Fruit fly (Drosophila melanogaster): ENCODE data around the gene Lar.

Lar gene

DNA sequence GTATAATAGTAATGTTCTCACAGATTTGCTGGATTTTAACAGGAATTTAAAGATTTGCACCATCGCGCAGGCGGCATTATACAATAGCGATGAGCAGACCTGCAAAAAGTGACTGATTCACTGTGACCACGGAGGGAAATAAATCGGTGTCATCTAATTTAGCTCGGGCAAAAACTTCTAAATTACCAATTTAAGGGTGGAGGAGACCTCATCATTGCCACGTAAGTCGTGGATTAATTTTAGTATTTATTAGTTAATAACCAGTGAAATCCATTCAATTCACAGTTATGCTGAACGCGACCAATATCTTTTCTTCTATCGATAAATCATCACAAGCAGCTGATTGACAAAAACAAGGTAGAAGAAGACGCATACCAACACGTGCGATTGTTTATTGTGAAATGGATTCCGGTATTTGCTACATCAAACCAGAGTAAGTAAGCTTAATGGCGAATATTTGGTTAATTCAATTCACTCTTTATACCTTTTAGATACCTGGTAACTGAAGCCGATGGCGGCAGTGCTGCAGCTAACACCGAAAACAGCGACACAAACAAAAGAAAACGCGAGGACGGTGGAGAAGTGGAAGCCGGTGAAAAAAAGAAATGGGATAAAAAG lies 172.2 kb downstream of the Lar start, which contains the start of the genes CG10628 and Dus3 (continued):
- TF ChIP-seq D (optimal IDR thresholded peaks at IDR 0.05) = no peak
- TF ChIP-seq D (GFP tag; optimal IDR thresholded peaks at IDR 0.05) = peak; percentile 83
- peak; percentile 56 for TF ChIP-seq CG7271 (tag; optimal IDR thresholded peaks at IDR 0.05)
- peak; percentile 94 for TF ChIP-seq Mad (GFP tag; optimal IDR thresholded peaks at IDR 0.05)
- TF ChIP-seq vvl (GFP tag; IDR thresholded peaks at IDR 0.05) = peak; percentile 96
- no peak for TF ChIP-seq Kr (GFP tag; optimal IDR thresholded peaks at IDR 0.05)
- TF ChIP-seq CG17359 (tag; optimal IDR thresholded peaks at IDR 0.05) = peak; percentile 89
- peak; percentile 75 for TF ChIP-seq mirr (GFP tag; optimal IDR thresholded peaks at IDR 0.05)
- peak; percentile 15 for TF ChIP-seq pros (GFP tag; optimal IDR thresholded peaks at IDR 0.05)
- peak; percentile 90 for TF ChIP-seq PHDP (tag; optimal IDR thresholded peaks at IDR 0.05)
- no peak for TF ChIP-seq Sox100B (GFP tag; optimal IDR thresholded peaks at IDR 0.05)
- peak; percentile 84 for TF ChIP-seq CG8388 (GFP tag; optimal IDR thresholded peaks at IDR 0.05)
- peak; percentile 73 for TF ChIP-seq seq (GFP tag; IDR thresholded peaks at IDR 0.05)
- TF ChIP-seq D19A (tag; optimal IDR thresholded peaks at IDR 0.05) = peak; percentile 72
- no peak for TF ChIP-seq yki (optimal IDR thresholded peaks at IDR 0.05)
- TF ChIP-seq CG2678 (tag; optimal IDR thresholded peaks at IDR 0.05) = peak; percentile 91
- peak; percentile 91 for TF ChIP-seq so (GFP tag; IDR thresholded peaks at IDR 0.05)
- peak; percentile 77 for TF ChIP-seq Dll (GFP tag; IDR thresholded peaks at IDR 0.05; ENCODE audit: partially characterized antibody)
- peak in 1 of 3 experiments; percentile 85 for TF ChIP-seq lola (GFP tag; optimal IDR thresholded peaks at IDR 0.05)
- TF ChIP-seq E2f1 (GFP tag; IDR thresholded peaks at IDR 0.05) = peak; percentile 89
- peak; percentile 91 for TF ChIP-seq CG14014 (GFP tag; IDR thresholded peaks at IDR 0.05)
- peak; percentile 91 for TF ChIP-seq caup (GFP tag; optimal IDR thresholded peaks at IDR 0.05; ENCODE audit: severe bottlenecking)
- peak; percentile 94 for TF ChIP-seq rib (GFP tag; IDR thresholded peaks at IDR 0.05)
- TF ChIP-seq vnd (GFP tag; IDR thresholded peaks at IDR 0.05; ENCODE audit: partially characterized antibody) = peak; percentile 53; the same call in 1 of the 3 replicates
- TF ChIP-seq MESR4 (GFP tag; optimal IDR thresholded peaks at IDR 0.05) = peak; percentile 52
- TF ChIP-seq chn (GFP tag; optimal IDR thresholded peaks at IDR 0.05) = peak; percentile 91
- TF ChIP-seq Atf6 (GFP tag; IDR thresholded peaks at IDR 0.05) = peak; percentile 89
- TF ChIP-seq Awh (GFP tag; IDR thresholded peaks at IDR 0.05) = peak; percentile 82
- TF ChIP-seq jumu (GFP tag; optimal IDR thresholded peaks at IDR 0.05) = peak; percentile 94
- TF ChIP-seq crol (GFP tag; IDR thresholded peaks at IDR 0.05) = 0 out of 2 replicates have a peak, but pooled peaks have one; percentile 33
- peak; percentile 95 for TF ChIP-seq Rfx (GFP tag; IDR thresholded peaks at IDR 0.05)
- TF ChIP-seq sr (GFP tag; IDR thresholded peaks at IDR 0.05) = peak; percentile 58; the same call in 2 of the 3 replicates
- TF ChIP-seq CG15696 (tag; optimal IDR thresholded peaks at IDR 0.05) = peak; percentile 86
- no peak; the same call in 2 of the 3 replicates for TF ChIP-seq zen2 (GFP tag; IDR thresholded peaks at IDR 0.05; ENCODE audit: partially characterized antibody)
- peak; percentile 74 for TF ChIP-seq CG4730 (GFP tag; IDR thresholded peaks at IDR 0.05)
- TF ChIP-seq CG1792 (GFP tag; optimal IDR thresholded peaks at IDR 0.05) = peak; percentile 89
- peak; percentile 42; the same call in 1 of the 2 replicates for TF ChIP-seq inv (GFP tag; IDR thresholded peaks at IDR 0.05; ENCODE audit: partially characterized antibody)
- peak; percentile 89 for TF ChIP-seq Abd-B (GFP tag; optimal IDR thresholded peaks at IDR 0.05)
- TF ChIP-seq CG11560 (tag; IDR thresholded peaks at IDR 0.05) = peak; percentile 72; the same call in 2 of the 3 replicates
- TF ChIP-seq CG2875 (GFP tag; optimal IDR thresholded peaks at IDR 0.05) = peak; percentile 60
- TF ChIP-seq Usf (GFP tag; optimal IDR thresholded peaks at IDR 0.05) = peak; percentile 77
- peak; percentile 68 for TF ChIP-seq Scr (GFP tag; IDR thresholded peaks at IDR 0.05; ENCODE audit: partially characterized antibody)
- TF ChIP-seq nerfin-1 (tag; optimal IDR thresholded peaks at IDR 0.05) = peak; percentile 96
- TF ChIP-seq ash1 (GFP tag; optimal IDR thresholded peaks at IDR 0.05) = peak; percentile 32

Data from whole organism, embryonic.